Worm (Caenorhabditis elegans) whole organism, mixed stage, embryonic: ENCODE data around the gene Y67D8C.9.
A peak's percentile ranks its signal among the peaks of the same experiment; 100 is the strongest.

Experiments used
- M03D4.4 ChIP-seq: sonication (generic microtip); optimal IDR thresholded peaks from 2 replicates; lab custom pipeline; 2017; ENCODE audit warnings: mild to moderate bottlenecking, missing genetic modification characterization, missing compliant biosample characterization
- bed-3 ChIP-seq: fragments of 200-800 bp; sonication (Bioruptor generic); optimal IDR thresholded peaks from 3 replicates; lab custom pipeline; 2018; ENCODE audit warnings: mild to moderate bottlenecking, missing genetic modification characterization, moderate library complexity, missing compliant biosample characterization
- blmp-1 ChIP-seq: fragments of 150-350 bp; optimal IDR thresholded peaks from 2 replicates; lab custom pipeline; 2014; ENCODE audit warnings: missing biosample characterization, missing genetic modification characterization
- ceh-39 ChIP-seq: fragments of 150-350 bp; optimal IDR thresholded peaks from 2 replicates; lab custom pipeline; 2014; ENCODE audit warnings: missing biosample characterization, missing genetic modification characterization
- ceh-43 ChIP-seq: fragments of 200-800 bp; sonication (Bioruptor generic); optimal IDR thresholded peaks from 2 replicates; lab custom pipeline; 2018; ENCODE audit warnings: mild to moderate bottlenecking, missing genetic modification characterization, moderate library complexity, missing compliant biosample characterization
- ceh-83 ChIP-seq: fragments of 200-800 bp; sonication (Bioruptor generic); optimal IDR thresholded peaks from 2 replicates; lab custom pipeline; 2018; ENCODE audit warnings: mild to moderate bottlenecking, missing genetic modification characterization, missing compliant biosample characterization
- ces-1 ChIP-seq: fragments of 150-350 bp; optimal IDR thresholded peaks from 2 replicates; lab custom pipeline; 2014; ENCODE audit warnings: missing biosample characterization, missing genetic modification reagents, missing genetic modification characterization
- cnd-1 ChIP-seq: fragments of 200-800 bp; sonication (Bioruptor generic); optimal IDR thresholded peaks from 2 replicates; lab custom pipeline; 2018; ENCODE audit warnings: mild to moderate bottlenecking, missing genetic modification characterization, missing compliant biosample characterization
- elt-1 ChIP-seq: sonication (generic microtip); optimal IDR thresholded peaks from 2 replicates; lab custom pipeline; 2017; ENCODE audit warnings: missing genetic modification characterization, mild to moderate bottlenecking, missing compliant biosample characterization, antibody characterized with exemption, moderate library complexity, borderline replicate concordance; ENCODE audit not compliant: insufficient read depth
- hlh-1 ChIP-seq: fragments of 150-350 bp; optimal IDR thresholded peaks from 2 replicates; lab custom pipeline; 2014; ENCODE audit warnings: missing biosample characterization, missing genetic modification reagents, missing genetic modification characterization
- lin-13 ChIP-seq: fragments of 150-350 bp; optimal IDR thresholded peaks from 2 replicates; lab custom pipeline; 2014; ENCODE audit warnings: missing biosample characterization, missing genetic modification characterization
- lin-32 ChIP-seq: fragments of 200-800 bp; sonication (Bioruptor generic); optimal IDR thresholded peaks from 2 replicates; lab custom pipeline; 2018; ENCODE audit warnings: mild to moderate bottlenecking, missing genetic modification characterization, missing compliant biosample characterization
- lsy-2 ChIP-seq: fragments of 150-350 bp; optimal IDR thresholded peaks from 2 replicates; lab custom pipeline; 2014; ENCODE audit warnings: missing biosample characterization, missing genetic modification characterization
- mab-5 ChIP-seq: fragments of 150-350 bp; optimal IDR thresholded peaks from 2 replicates; lab custom pipeline; 2014; ENCODE audit warnings: missing biosample characterization, missing genetic modification characterization
- mep-1 ChIP-seq: fragments of 150-350 bp; optimal IDR thresholded peaks from 2 replicates; lab custom pipeline; 2017; ENCODE audit warnings: missing biosample characterization, missing genetic modification reagents, missing genetic modification characterization, inconsistent platforms
- mls-2 ChIP-seq: sonication (generic microtip); optimal IDR thresholded peaks from 2 replicates; lab custom pipeline; 2016; ENCODE audit warnings: mild to moderate bottlenecking, missing genetic modification characterization, moderate library complexity, missing compliant biosample characterization
- nhr-12 ChIP-seq: fragments of 150-350 bp; optimal IDR thresholded peaks from 2 replicates; lab custom pipeline; 2014; ENCODE audit warnings: missing biosample characterization, missing genetic modification characterization
- nhr-2 ChIP-seq: fragments of 150-350 bp; optimal IDR thresholded peaks from 2 replicates; lab custom pipeline; 2014; ENCODE audit warnings: missing biosample characterization, missing genetic modification characterization
- nhr-237 ChIP-seq: fragments of 150-350 bp; optimal IDR thresholded peaks from 2 replicates; lab custom pipeline; 2014; ENCODE audit warnings: missing biosample characterization, missing genetic modification characterization
- nhr-76 ChIP-seq: sonication (generic microtip); optimal IDR thresholded peaks from 2 replicates; lab custom pipeline; 2017; ENCODE audit warnings: missing biosample characterization, missing genetic modification characterization
- pha-4 ChIP-seq: fragments of 150-350 bp; optimal IDR thresholded peaks from 2 replicates; lab custom pipeline; 2018; ENCODE audit warnings: missing biosample characterization, missing genetic modification reagents, missing genetic modification characterization
- sem-2 ChIP-seq: fragments of 200-800 bp; sonication (Bioruptor generic); optimal IDR thresholded peaks from 2 replicates; lab custom pipeline; 2018; ENCODE audit warnings: mild to moderate bottlenecking, missing genetic modification characterization, missing compliant biosample characterization
- snpc-4 ChIP-seq: fragments of 150-350 bp; optimal IDR thresholded peaks from 2 replicates; lab custom pipeline; 2014; ENCODE audit warnings: missing biosample characterization, missing genetic modification characterization
- sptf-1 ChIP-seq: sonication (generic microtip); optimal IDR thresholded peaks from 2 replicates; lab custom pipeline; 2017; ENCODE audit warnings: mild to moderate bottlenecking, missing genetic modification characterization, moderate library complexity, missing compliant biosample characterization
- unc-120 ChIP-seq: sonication (generic microtip); optimal IDR thresholded peaks from 2 replicates; lab custom pipeline; 2017; ENCODE audit warnings: missing genetic modification characterization, missing compliant biosample characterization; ENCODE audit not compliant: poor library complexity, severe bottlenecking
- unc-39 ChIP-seq: fragments of 150-350 bp; optimal IDR thresholded peaks from 2 replicates; lab custom pipeline; 2014; ENCODE audit warnings: missing biosample characterization, missing genetic modification characterization
- unc-62 ChIP-seq: fragments of 150-350 bp; optimal IDR thresholded peaks from 2 replicates; lab custom pipeline; 2014; ENCODE audit warnings: missing biosample characterization, missing genetic modification reagents, missing genetic modification characterization
- zip-8 ChIP-seq: fragments of 150-350 bp; optimal IDR thresholded peaks from 2 replicates; lab custom pipeline; 2014; ENCODE audit warnings: missing biosample characterization, missing genetic modification characterization
- ztf-11 ChIP-seq: fragments of 150-350 bp; optimal IDR thresholded peaks from 2 replicates; lab custom pipeline; 2014; ENCODE audit warnings: missing biosample characterization, missing genetic modification characterization

Gene Y67D8C.9

ce11 chrIV:3121060-3121459 is 34.3 kb upstream of the Y67D8C.9 start:
- no peak for TF ChIP-seq ceh-43
- no peak for TF ChIP-seq lsy-2 (tag; lab: Kevin White, UChicago)
- no peak for TF ChIP-seq M03D4.4 (tag; lab: Kevin White, UChicago)
- TF ChIP-seq, all 35 proteins: peak for 0

DNA sequence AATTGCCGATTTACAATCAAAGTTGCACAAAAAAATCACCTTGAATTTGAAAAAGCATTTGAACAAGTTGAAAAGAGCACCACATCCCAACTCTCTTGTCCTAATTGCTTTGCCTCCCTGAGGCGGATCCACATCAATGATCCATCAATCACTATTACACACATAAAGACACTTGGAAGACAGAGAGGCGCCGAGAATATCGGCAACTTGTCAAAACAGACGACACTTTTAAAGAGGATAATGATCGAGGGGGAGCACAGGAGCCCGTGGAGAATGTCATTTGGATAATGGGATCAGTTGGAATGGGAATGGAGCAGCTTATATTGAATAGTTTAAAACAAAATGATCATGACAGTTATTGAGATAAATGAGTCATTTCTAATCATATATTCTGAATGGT is 14.5 kb upstream of the Y67D8C.9 start:
- TF ChIP-seq mls-2 (no peak), ceh-83 (no peak), ces-1 (GFP tag; lab: Kevin White, UChicago) (peak; percentile 38), unc-62 (GFP tag; lab: Kevin White, UChicago) (peak; percentile 97), hlh-1 (tag; lab: Kevin White, UChicago) (peak; percentile 8), unc-120 (tag; lab: Kevin White, UChicago) (peak; percentile 32), mab-5 (tag; lab: Kevin White, UChicago) (peak; percentile 72), mep-1 (tag; lab: Kevin White, UChicago) (no peak)

DNA sequence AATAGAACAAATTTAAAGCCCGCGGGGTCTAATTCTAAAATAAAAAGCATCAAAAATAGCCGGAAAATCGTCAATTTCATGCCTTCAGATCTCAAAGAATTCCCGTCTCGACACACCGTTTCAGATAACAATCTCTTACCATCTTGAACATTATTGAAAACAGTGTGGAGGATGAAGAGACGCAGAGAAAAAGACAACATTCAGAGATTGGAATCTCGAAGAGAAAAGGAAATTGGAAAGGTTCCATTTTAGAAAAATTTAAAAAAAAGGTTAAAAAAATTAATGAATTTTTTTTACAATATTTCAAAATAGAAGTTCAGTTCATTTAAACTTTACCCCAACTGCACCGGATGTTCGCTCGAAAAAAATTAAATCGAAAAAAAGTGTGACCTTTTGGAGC is 10.3 kb upstream of the Y67D8C.9 start:
- TF ChIP-seq elt-1 (tag; lab: Kevin White, UChicago) = peak; percentile 88
- no peak for TF ChIP-seq sptf-1

DNA sequence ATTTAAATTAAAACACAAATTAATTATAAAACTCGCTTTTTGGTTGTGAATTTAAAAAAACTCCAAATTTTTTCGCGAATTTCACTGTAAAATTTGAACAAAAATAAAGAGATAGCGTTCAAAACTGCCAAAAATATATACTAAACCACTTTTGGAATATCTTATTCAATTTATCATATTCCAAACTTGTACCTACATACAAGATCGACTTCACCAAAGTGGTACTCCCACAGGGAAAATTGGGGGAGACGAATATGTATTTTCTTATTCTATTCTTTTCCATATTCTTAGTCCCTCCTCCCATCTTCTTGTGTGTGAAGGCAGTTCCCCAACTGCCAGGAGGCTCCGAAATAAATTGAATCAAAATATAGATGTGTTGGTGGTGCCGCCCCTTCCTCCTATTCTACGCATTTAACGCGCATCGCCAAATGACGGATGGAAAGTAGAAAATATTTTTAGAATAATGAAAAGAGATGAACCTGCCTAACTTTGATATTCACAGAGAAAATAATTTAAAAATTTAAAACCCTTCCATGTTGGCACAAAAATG is 9.3 kb upstream of the Y67D8C.9 start:
- TF ChIP-seq unc-62 (GFP tag; lab: Kevin White, UChicago) (no peak), elt-1 (tag; lab: Kevin White, UChicago) (no peak), ces-1 (GFP tag; lab: Kevin White, UChicago) (peak; percentile 85), bed-3 (GFP tag; lab: Kevin White, UChicago) (no peak), sptf-1 (no peak), snpc-4 (tag; lab: Kevin White, UChicago) (no peak), lsy-2 (tag; lab: Kevin White, UChicago) (no peak), mab-5 (tag; lab: Kevin White, UChicago) (no peak), zip-8 (no peak)
- TF ChIP-seq, all 35 proteins: peak for 1

- TF ChIP-seq mep-1 (tag; lab: Kevin White, UChicago) (no peak), M03D4.4 (tag; lab: Kevin White, UChicago) (no peak), ceh-39 (tag; lab: Kevin White, UChicago) (no peak), pha-4 (tag; lab: Kevin White, UChicago) (no peak), unc-120 (tag; lab: Kevin White, UChicago) (no peak)
Measured at ce11 chrIV:3092978-3093377, 6.3 kb upstream of the Y67D8C.9 start.

ce11 chrIV:3091112-3091511 is 4.4 kb upstream of the Y67D8C.9 start:
- TF ChIP-seq ces-1 (GFP tag; lab: Kevin White, UChicago) (peak; percentile 45), unc-39 (no peak)

DNA sequence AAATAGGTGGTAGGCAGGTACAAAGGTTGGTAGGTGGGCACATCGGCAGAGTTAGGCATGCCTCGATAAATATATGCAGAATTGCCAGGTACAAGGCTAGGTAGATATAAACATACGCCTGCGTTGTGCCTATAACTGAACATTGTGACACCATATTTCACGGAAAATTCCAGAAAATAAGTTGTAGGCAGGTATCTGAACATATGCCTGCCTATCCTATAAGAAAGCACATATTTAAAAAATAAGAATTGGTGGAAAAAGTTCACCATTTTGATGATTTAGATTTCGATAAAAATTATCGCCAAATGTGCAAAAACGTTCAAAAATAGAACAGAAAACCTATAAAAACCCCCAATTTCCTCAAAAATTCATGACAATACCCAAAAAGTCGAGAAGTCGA is 2.9 kb upstream of the Y67D8C.9 start:
- TF ChIP-seq pha-4 (tag; lab: Kevin White, UChicago) (no peak), lin-32 (no peak), ceh-39 (tag; lab: Kevin White, UChicago) (no peak), ces-1 (GFP tag; lab: Kevin White, UChicago) (no peak), nhr-237 (tag; lab: Kevin White, UChicago) (no peak), unc-62 (GFP tag; lab: Kevin White, UChicago) (no peak), blmp-1 (tag; lab: Kevin White, UChicago) (no peak), cnd-1 (tag; lab: Kevin White, UChicago) (no peak), ztf-11 (tag; lab: Kevin White, UChicago) (no peak), nhr-12 (tag; lab: Kevin White, UChicago) (no peak), zip-8 (no peak), unc-39 (no peak)

DNA sequence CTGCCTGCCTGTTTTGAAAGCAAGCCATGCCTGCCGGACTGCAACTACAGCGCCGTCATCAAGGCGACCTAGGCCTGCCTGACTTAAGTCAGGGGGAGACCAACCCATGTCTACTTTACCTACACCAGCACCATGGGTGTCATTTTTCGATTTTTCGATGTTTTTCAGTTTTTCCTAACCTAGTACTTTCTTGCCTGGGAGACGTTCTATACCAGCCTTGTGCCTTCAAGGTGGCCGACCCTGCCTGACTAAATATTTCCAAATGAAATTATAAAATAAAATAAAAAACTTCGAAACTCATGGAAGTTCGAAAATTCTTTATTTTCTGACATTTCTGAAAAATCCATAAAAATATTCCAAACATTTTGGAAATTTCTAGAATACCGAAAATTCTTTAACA is 9.9 kb downstream of the Y67D8C.9 start:
- TF ChIP-seq nhr-2 (tag; lab: Kevin White, UChicago) (no peak), nhr-76 (tag; lab: Kevin White, UChicago) (no peak), bed-3 (GFP tag; lab: Kevin White, UChicago) (no peak), sem-2 (no peak), ceh-43 (no peak), ces-1 (GFP tag; lab: Kevin White, UChicago) (no peak), mab-5 (tag; lab: Kevin White, UChicago) (no peak), unc-39 (no peak), lin-13 (no peak), unc-120 (tag; lab: Kevin White, UChicago) (no peak)
